Worm (Caenorhabditis elegans) whole organism, L4/young adult: Measurements from ENCODE around the gene ttbk-4.

Experiments used
- W03F9.2 ChIP-seq: fragments of 150-350 bp; optimal IDR thresholded peaks from 2 replicates; lab custom pipeline; 2014; ENCODE audit warnings: missing biosample characterization, missing genetic modification characterization
- him-1 ChIP-seq: sonication (generic microtip); optimal IDR thresholded peaks from 2 replicates; lab custom pipeline; 2016; ENCODE audit warnings: missing genotype, missing genetic modification reagents, missing genetic modification characterization, missing compliant biosample characterization

- TF ChIP-seq W03F9.2 = no peak
- no peak for TF ChIP-seq him-1 (tag; lab: Kevin White, UChicago)
Measured at ce11 chrIV:10068266-10068665, 6.7 kb downstream of the ttbk-4 start.
